Fruit fly (Drosophila melanogaster) whole organism: ENCODE data around the gene Col4a1.

Source experiments
- CG8478 ChIP-seq: fragments of >200 bp; optimal IDR thresholded peaks from 2 replicates; lab custom pipeline; 2018; ENCODE audit warnings: inconsistent platforms
- Dll ChIP-seq: fragments of >200 bp; optimal IDR thresholded peaks from 2 replicates; lab custom pipeline; 2017
- usp ChIP-seq: fragments of >200 bp; optimal IDR thresholded peaks from 2 replicates; lab custom pipeline; 2017; ENCODE audit warnings: missing biosample characterization, missing genetic modification characterization, mixed read lengths

DNA sequence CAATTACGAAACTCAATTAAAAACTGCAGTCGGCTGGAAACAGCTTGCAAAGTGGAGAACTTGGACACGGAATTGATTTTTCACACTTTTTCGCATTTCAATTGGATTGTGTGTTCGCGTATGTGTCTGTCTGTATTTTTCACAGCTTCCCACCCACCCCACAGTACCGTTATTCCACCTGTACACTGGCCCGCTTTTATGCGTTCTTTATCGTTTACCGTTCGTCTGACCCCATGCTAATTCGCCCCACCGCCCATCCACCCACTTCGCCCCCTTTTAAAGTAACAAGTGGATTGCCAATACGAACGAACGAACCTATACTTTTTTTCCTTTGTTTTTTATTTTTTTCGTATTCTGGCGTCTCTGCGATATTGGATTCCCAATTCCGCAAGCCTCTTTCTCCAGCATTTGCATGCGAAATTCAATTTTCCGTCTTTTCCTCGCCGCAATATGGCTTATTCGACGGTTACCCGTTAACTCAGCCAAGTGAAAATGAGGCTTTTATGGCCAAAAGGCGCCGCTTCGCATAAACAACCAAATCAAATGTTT, 47.2 kb upstream of the Col4a1 start:
- TF ChIP-seq Dll (lab: Kevin White, UChicago) (no peak), usp (no peak), CG8478 (lab: Kevin White, UChicago) (no peak)
